Fruit fly (Drosophila melanogaster) whole organism, embryonic: Measurements from ENCODE around the gene CG5346.
A peak's percentile ranks its signal among the peaks of the same experiment; 100 is the strongest.

Experiments used
- CG1024 ChIP-seq: fragments of 200-800 bp; sonication (Bioruptor generic); IDR thresholded peaks from 2 replicates; pipeline ENCODE4 v1.3.6; 2022; ENCODE audit warnings: missing biosample characterization, missing genetic modification characterization
- CG10979 ChIP-seq: fragments of 200-800 bp; sonication (Bioruptor generic); optimal IDR thresholded peaks from 2 replicates; lab custom pipeline; 2018; ENCODE audit warnings: missing biosample characterization, mild to moderate bottlenecking, missing genetic modification characterization, moderate library complexity
- CG11247 ChIP-seq: fragments of 200-800 bp; sonication (Bioruptor generic); IDR thresholded peaks from 2 replicates; pipeline ENCODE4 v1.3.6; 2022; ENCODE audit warnings: missing biosample characterization, missing genetic modification characterization
- CG12236 ChIP-seq: fragments of 200-800 bp; sonication (Bioruptor generic); optimal IDR thresholded peaks from 2 replicates; lab custom pipeline; 2016; ENCODE audit warnings: missing biosample characterization, missing genetic modification characterization
- CG12769 ChIP-seq: fragments of 200-800 bp; sonication (Bioruptor generic); optimal IDR thresholded peaks from 2 replicates; lab custom pipeline; 2019; ENCODE audit warnings: missing biosample characterization, mild to moderate bottlenecking, missing genetic modification characterization, moderate library complexity
- CG14667 ChIP-seq: fragments of 200-800 bp; sonication (Bioruptor generic); IDR thresholded peaks from 2 replicates; pipeline ENCODE4 v1.3.6; 2022; ENCODE audit warnings: missing biosample characterization, missing genetic modification characterization
- CG14965 ChIP-seq: fragments of 200-800 bp; sonication (Bioruptor generic); optimal IDR thresholded peaks from 2 replicates; lab custom pipeline; 2016; ENCODE audit warnings: missing biosample characterization, missing genetic modification characterization, borderline replicate concordance
- CG17912 ChIP-seq: fragments of 200-800 bp; sonication (Bioruptor generic); optimal IDR thresholded peaks from 2 replicates; lab custom pipeline; 2018; ENCODE audit warnings: missing biosample characterization, mild to moderate bottlenecking, missing genetic modification characterization
- CG2129 ChIP-seq: fragments of 200-800 bp; sonication (Bioruptor generic); IDR thresholded peaks from 2 replicates; pipeline ENCODE4 v1.3.6; 2022; ENCODE audit warnings: missing biosample characterization, missing genetic modification characterization; ENCODE audit not compliant: partially characterized antibody
- CG34224 ChIP-seq: fragments of 200-800 bp; sonication (Bioruptor generic); IDR thresholded peaks from 3 replicates; pipeline ENCODE4 v1.3.6; 2022; ENCODE audit warnings: missing biosample characterization, missing genetic modification characterization; ENCODE audit not compliant: partially characterized antibody
- CG3995 ChIP-seq: fragments of 200-800 bp; sonication (Bioruptor generic); optimal IDR thresholded peaks from 3 replicates; lab custom pipeline; 2016; ENCODE audit warnings: missing biosample characterization, missing genetic modification characterization
- CG42726 ChIP-seq: fragments of 200-800 bp; sonication (Bioruptor generic); IDR thresholded peaks from 2 replicates; pipeline ENCODE4 v1.3.6; 2022; ENCODE audit warnings: missing biosample characterization, missing genetic modification characterization; ENCODE audit not compliant: partially characterized antibody
- CG4282 ChIP-seq: fragments of 200-800 bp; sonication (Bioruptor generic); optimal IDR thresholded peaks from 2 replicates; lab custom pipeline; 2016; ENCODE audit warnings: missing biosample characterization, missing genetic modification characterization
- CG6254 ChIP-seq: fragments of 200-800 bp; sonication (Bioruptor generic); optimal IDR thresholded peaks from 3 replicates; lab custom pipeline; 2017; ENCODE audit warnings: mild to moderate bottlenecking, missing biosample characterization, missing genetic modification reagents, missing genetic modification characterization
- CG7372 ChIP-seq: fragments of 200-800 bp; sonication (Bioruptor generic); IDR thresholded peaks from 2 replicates; pipeline ENCODE4 v1.3.6; 2022; ENCODE audit warnings: missing biosample characterization, missing genetic modification characterization
- CG7745 ChIP-seq: fragments of 200-800 bp; sonication (Bioruptor generic); optimal IDR thresholded peaks from 2 replicates; lab custom pipeline; 2018; ENCODE audit warnings: missing biosample characterization, mild to moderate bottlenecking, missing genetic modification characterization, moderate library complexity
- CG9437 ChIP-seq: fragments of 200-800 bp; sonication (Bioruptor generic); optimal IDR thresholded peaks from 2 replicates; lab custom pipeline; 2018; ENCODE audit warnings: missing biosample characterization, mild to moderate bottlenecking, missing genetic modification characterization
- CG9609 ChIP-seq: fragments of 200-800 bp; sonication (Bioruptor generic); optimal IDR thresholded peaks from 3 replicates; lab custom pipeline; 2016; ENCODE audit warnings: missing biosample characterization, missing genetic modification characterization
- CG9817 ChIP-seq: fragments of 200-800 bp; sonication (Bioruptor generic); optimal IDR thresholded peaks from 2 replicates; lab custom pipeline; 2018; ENCODE audit warnings: missing biosample characterization, mild to moderate bottlenecking, missing genetic modification characterization, moderate library complexity
- Chrac-16 ChIP-seq: fragments of 200-800 bp; sonication (Bioruptor generic); optimal IDR thresholded peaks from 3 replicates; lab custom pipeline; 2016; ENCODE audit warnings: missing biosample characterization, missing genetic modification characterization
- Dfd ChIP-seq, 2 experiments: fragments of >200 bp; optimal IDR thresholded peaks; 2 replicates each; lab custom pipeline; 2017; ENCODE audit warnings: missing biosample characterization in 2 of 2, missing genetic modification characterization in 2 of 2
- Doc3 ChIP-seq: fragments of 200-800 bp; sonication (Bioruptor generic); IDR thresholded peaks from 3 replicates; pipeline ENCODE4 v1.3.6; 2022; ENCODE audit warnings: missing biosample characterization, missing genetic modification characterization; ENCODE audit not compliant: partially characterized antibody
- Elba2 ChIP-seq: fragments of 200-800 bp; sonication (Bioruptor generic); optimal IDR thresholded peaks from 3 replicates; lab custom pipeline; 2016; ENCODE audit warnings: missing biosample characterization, missing genetic modification characterization
- GATAe ChIP-seq: fragments of 200-800 bp; sonication (Bioruptor generic); conservative IDR thresholded peaks from 2 replicates; pipeline ENCODE4 v1.3.6; 2022; ENCODE audit warnings: missing biosample characterization, missing genetic modification characterization
- H15 ChIP-seq: fragments of 200-800 bp; sonication (Bioruptor generic); IDR thresholded peaks from 3 replicates; pipeline ENCODE4 v1.3.6; 2022; ENCODE audit warnings: missing biosample characterization, missing genetic modification characterization
- HLH54F ChIP-seq: fragments of 200-800 bp; sonication (Bioruptor generic); optimal IDR thresholded peaks from 3 replicates; lab custom pipeline; 2016; ENCODE audit warnings: missing biosample characterization, missing genetic modification characterization
- Meics ChIP-seq: fragments of 200-800 bp; sonication (Bioruptor generic); optimal IDR thresholded peaks from 2 replicates; lab custom pipeline; 2017; ENCODE audit warnings: missing biosample characterization, mild to moderate bottlenecking, missing genetic modification characterization
- NfI ChIP-seq: fragments of 200-800 bp; sonication (Bioruptor generic); optimal IDR thresholded peaks from 3 replicates; lab custom pipeline; 2018; ENCODE audit warnings: missing biosample characterization, mild to moderate bottlenecking, missing genetic modification characterization, moderate library complexity
- Rfx ChIP-seq: fragments of 200-800 bp; sonication (Bioruptor generic); IDR thresholded peaks from 2 replicates; pipeline ENCODE4 v1.3.6; 2022; ENCODE audit warnings: missing biosample characterization, missing genetic modification characterization
- Scr ChIP-seq: fragments of 200-800 bp; sonication (Bioruptor generic); IDR thresholded peaks from 2 replicates; pipeline ENCODE4 v1.3.6; 2022; ENCODE audit warnings: missing biosample characterization, missing genetic modification characterization; ENCODE audit not compliant: partially characterized antibody
- Six4 ChIP-seq: fragments of 200-800 bp; sonication (Bioruptor generic); optimal IDR thresholded peaks from 2 replicates; lab custom pipeline; 2016; ENCODE audit warnings: missing biosample characterization, missing genetic modification characterization
- Xrp1 ChIP-seq: fragments of 200-800 bp; sonication (Bioruptor generic); IDR thresholded peaks from 2 replicates; pipeline ENCODE4 v1.3.6; 2022; ENCODE audit warnings: missing biosample characterization, missing genetic modification characterization
- ash1 ChIP-seq: fragments of 200-800 bp; sonication (Bioruptor generic); optimal IDR thresholded peaks from 2 replicates; lab custom pipeline; 2018; ENCODE audit warnings: missing biosample characterization, mild to moderate bottlenecking, missing genetic modification characterization
- br ChIP-seq: fragments of >200 bp; optimal IDR thresholded peaks from 2 replicates; lab custom pipeline; 2017
- chn ChIP-seq: fragments of 200-800 bp; sonication (Bioruptor generic); optimal IDR thresholded peaks from 2 replicates; lab custom pipeline; 2016; ENCODE audit warnings: missing biosample characterization, missing genetic modification characterization
- ci ChIP-seq: fragments of 200-800 bp; sonication (Bioruptor generic); IDR thresholded peaks from 3 replicates; pipeline ENCODE4 v1.3.6; 2022; ENCODE audit warnings: missing biosample characterization, missing genetic modification characterization
- fru ChIP-seq: fragments of >200 bp; optimal IDR thresholded peaks from 2 replicates; lab custom pipeline; 2017
- ken ChIP-seq: fragments of 200-800 bp; sonication (Bioruptor generic); IDR thresholded peaks from 3 replicates; pipeline ENCODE4 v1.3.6; 2022; ENCODE audit warnings: missing biosample characterization, missing genetic modification characterization
- lov ChIP-seq, 2 experiments: fragments of 200-800 bp in 1 of 2; fragments of >200 bp in 1 of 2; sonication (Bioruptor generic) in 1 of 2; IDR thresholded peaks in 1 of 2; optimal IDR thresholded peaks in 1 of 2; 2 replicates in 1 of 2; 3 replicates in 1 of 2; pipeline versions ENCODE4 v1.3.6 to Lab custom; 2017 to 2022; ENCODE audit warnings: missing biosample characterization in 1 of 2, missing genetic modification characterization in 1 of 2
- org-1 ChIP-seq: fragments of 200-800 bp; sonication (Bioruptor generic); optimal IDR thresholded peaks from 2 replicates; lab custom pipeline; 2017; ENCODE audit warnings: missing biosample characterization, missing genetic modification characterization
- p53 ChIP-seq: fragments of 200-800 bp; sonication (Bioruptor generic); optimal IDR thresholded peaks from 2 replicates; lab custom pipeline; 2016; ENCODE audit warnings: missing biosample characterization, missing genetic modification characterization
- pnt ChIP-seq: fragments of 200-800 bp; sonication (Bioruptor generic); optimal IDR thresholded peaks from 3 replicates; lab custom pipeline; 2016; ENCODE audit warnings: missing biosample characterization, missing genetic modification characterization
- pros ChIP-seq: fragments of 200-800 bp; sonication (Bioruptor generic); optimal IDR thresholded peaks from 3 replicates; lab custom pipeline; 2019; ENCODE audit warnings: missing biosample characterization, mild to moderate bottlenecking, missing genetic modification characterization, moderate library complexity
- rib ChIP-seq: fragments of 200-800 bp; sonication (Bioruptor generic); IDR thresholded peaks from 2 replicates; pipeline ENCODE4 v1.3.6; 2022; ENCODE audit warnings: missing biosample characterization, missing genetic modification characterization
- sens-2 ChIP-seq: fragments of 200-800 bp; sonication (Bioruptor generic); IDR thresholded peaks from 2 replicates; pipeline ENCODE4 v1.3.6; 2022; ENCODE audit warnings: missing biosample characterization, missing genetic modification characterization
- slbo ChIP-seq: fragments of 200-800 bp; sonication (Bioruptor generic); IDR thresholded peaks from 2 replicates; pipeline ENCODE4 v1.3.6; 2022; ENCODE audit warnings: missing biosample characterization, missing genetic modification characterization
- slou ChIP-seq: fragments of 200-800 bp; sonication (Bioruptor generic); optimal IDR thresholded peaks from 3 replicates; lab custom pipeline; 2016; ENCODE audit warnings: missing biosample characterization, missing genetic modification characterization
- tap ChIP-seq: fragments of 200-800 bp; optimal IDR thresholded peaks from 3 replicates; lab custom pipeline; 2019; ENCODE audit warnings: missing biosample characterization, mild to moderate bottlenecking, missing genetic modification characterization, moderate library complexity
- trem ChIP-seq: fragments of 200-800 bp; optimal IDR thresholded peaks from 3 replicates; lab custom pipeline; 2019; ENCODE audit warnings: missing biosample characterization, mild to moderate bottlenecking, missing genetic modification characterization, moderate library complexity
- tx ChIP-seq: fragments of 200-800 bp; sonication (Bioruptor generic); optimal IDR thresholded peaks from 2 replicates; lab custom pipeline; 2016; ENCODE audit warnings: missing biosample characterization, missing genetic modification characterization
- unpg ChIP-seq: fragments of 200-800 bp; sonication (Bioruptor generic); optimal IDR thresholded peaks from 3 replicates; lab custom pipeline; 2018; ENCODE audit warnings: missing biosample characterization, mild to moderate bottlenecking, missing genetic modification characterization, moderate library complexity
- zf30C ChIP-seq: fragments of 200-800 bp; sonication (Bioruptor generic); optimal IDR thresholded peaks from 3 replicates; lab custom pipeline; 2018; ENCODE audit warnings: missing biosample characterization, mild to moderate bottlenecking, missing genetic modification characterization

CG5346 gene

dm6 chr3R:22487037-22487492 is 41.4 kb downstream of the CG5346 start, which contains the start of gene Pfdn5 (continued):
- TF ChIP-seq CG11247 (GFP tag; lab: Robert Waterston, UW): no peak
- peak; percentile 48 for TF ChIP-seq CG3995
- TF ChIP-seq CG2129 (GFP tag; lab: Robert Waterston, UW): peak; percentile 30; the same call in 1 of the 2 replicates
- no peak for TF ChIP-seq CG6254 (GFP tag; lab: Kevin White, UChicago)
- TF ChIP-seq CG34224 (GFP tag; lab: Robert Waterston, UW): peak; percentile 88
- peak; percentile 32 for TF ChIP-seq Elba2
- no peak for TF ChIP-seq ci (GFP tag; lab: Robert Waterston, UW)
- TF ChIP-seq CG7372 (GFP tag; lab: Robert Waterston, UW): no peak
- peak; percentile 12 for TF ChIP-seq tx (GFP tag; lab: Kevin White, UChicago)
- TF ChIP-seq CG12769 (tag; lab: Kevin White, UChicago): no peak
- TF ChIP-seq CG42726 (GFP tag; lab: Robert Waterston, UW): no peak
- TF ChIP-seq CG9817 (tag; lab: Kevin White, UChicago): no peak
- TF ChIP-seq CG1024: no peak
- no peak for TF ChIP-seq ken (GFP tag; lab: Robert Waterston, UW)
- TF ChIP-seq Chrac-16 (GFP tag; lab: Kevin White, UChicago): no peak
- no peak for TF ChIP-seq sens-2 (GFP tag; lab: Robert Waterston, UW)
- no peak for TF ChIP-seq Six4 (GFP tag; lab: Kevin White, UChicago)
- TF ChIP-seq CG9437 (GFP tag; lab: Kevin White, UChicago): no peak
- TF ChIP-seq CG12236: no peak
- TF ChIP-seq CG4282 (GFP tag; lab: Kevin White, UChicago): no peak
- TF ChIP-seq Dfd (GFP tag; optimal IDR thresholded peaks at IDR 0.05; lab: Kevin White, UChicago): no peak
- no peak for TF ChIP-seq GATAe (GFP tag; lab: Robert Waterston, UW)
- peak; percentile 78 for TF ChIP-seq trem
- no peak for TF ChIP-seq pros (GFP tag; lab: Kevin White, UChicago)
- no peak for TF ChIP-seq fru
- no peak for TF ChIP-seq Xrp1 (GFP tag; lab: Robert Waterston, UW)
- no peak for TF ChIP-seq slou (GFP tag; lab: Kevin White, UChicago)
- no peak for TF ChIP-seq zf30C (GFP tag; lab: Kevin White, UChicago)
- TF ChIP-seq CG17912: no peak
- TF ChIP-seq pnt (GFP tag; lab: Kevin White, UChicago): no peak
- no peak for TF ChIP-seq unpg (GFP tag; lab: Kevin White, UChicago)
- TF ChIP-seq br (lab: Kevin White, UChicago): no peak
- no peak for TF ChIP-seq slbo
- peak; percentile 62; the same call in 2 of the 3 replicates for TF ChIP-seq Doc3 (GFP tag; lab: Robert Waterston, UW)
- TF ChIP-seq H15 (GFP tag; lab: Robert Waterston, UW): no peak
- no peak for TF ChIP-seq org-1 (GFP tag; lab: Kevin White, UChicago)
- TF ChIP-seq rib: 0 out of 2 replicates have a peak, but pooled peaks have one; percentile 37
- no peak for TF ChIP-seq CG14965 (GFP tag; lab: Kevin White, UChicago)
- no peak for TF ChIP-seq Meics
- TF ChIP-seq lov (optimal IDR thresholded peaks at IDR 0.05; lab: Kevin White, UChicago): no peak
- TF ChIP-seq lov (GFP tag; IDR thresholded peaks at IDR 0.05; lab: Robert Waterston, UW): no peak
- TF ChIP-seq HLH54F (GFP tag; lab: Kevin White, UChicago): no peak
- TF ChIP-seq Scr: peak; percentile 78
- TF ChIP-seq CG7745 (tag; lab: Kevin White, UChicago): no peak
- no peak for TF ChIP-seq Rfx (GFP tag; lab: Robert Waterston, UW)
- TF ChIP-seq p53 (GFP tag; lab: Kevin White, UChicago): no peak
- no peak for TF ChIP-seq ash1
- TF ChIP-seq NfI (GFP tag; lab: Kevin White, UChicago): no peak
- TF ChIP-seq CG9609 (GFP tag; lab: Kevin White, UChicago): no peak
- TF ChIP-seq chn (GFP tag; lab: Kevin White, UChicago): no peak
- TF ChIP-seq CG10979 (tag; lab: Kevin White, UChicago): no peak
- TF ChIP-seq CG14667: no peak
- TF ChIP-seq tap (tag; lab: Kevin White, UChicago): no peak
